Fruit fly (Drosophila melanogaster): ENCODE results near the gene gudu.

gudu gene

dm6 chr2L:7436492-7437324, 48.4 kb downstream of the gudu start (continued):
- TF ChIP-seq Rx (GFP tag; IDR thresholded peaks at IDR 0.05), result no peak
- peak; percentile 50; the same call in 1 of the 2 replicates for TF ChIP-seq ara (GFP tag; IDR thresholded peaks at IDR 0.05)
- TF ChIP-seq BtbVII (GFP tag; optimal IDR thresholded peaks at IDR 0.05), result peak; percentile 61
- peak; percentile 80 for TF ChIP-seq CG1792 (GFP tag; optimal IDR thresholded peaks at IDR 0.05)
- peak; percentile 48 for TF ChIP-seq fu2 (GFP tag; optimal IDR thresholded peaks at IDR 0.05)
- no peak; the same call in 2 of the 3 replicates for TF ChIP-seq Aef1 (GFP tag; IDR thresholded peaks at IDR 0.05)
- peak; percentile 78 for TF ChIP-seq CG8944 (GFP tag; optimal IDR thresholded peaks at IDR 0.05)
- TF ChIP-seq Stat92E (GFP tag; optimal IDR thresholded peaks at IDR 0.05), result no peak
- no peak for TF ChIP-seq Lim3 (GFP tag; IDR thresholded peaks at IDR 0.05)
- peak; percentile 67 for TF ChIP-seq CG10366 (GFP tag; IDR thresholded peaks at IDR 0.05)
- no peak for TF ChIP-seq CG16815 (GFP tag; optimal IDR thresholded peaks at IDR 0.05)
- peak; percentile 30 for TF ChIP-seq CG18476 (GFP tag; optimal IDR thresholded peaks at IDR 0.05)
- peak; percentile 68 for TF ChIP-seq CG5953 (GFP tag; IDR thresholded peaks at IDR 0.05)
- no peak for TF ChIP-seq sna (GFP tag; IDR thresholded peaks at IDR 0.05; ENCODE audit: partially characterized antibody)
- TF ChIP-seq ERR (GFP tag; optimal IDR thresholded peaks at IDR 0.05), result peak; percentile 70
- peak; percentile 50 for TF ChIP-seq ash1 (GFP tag; optimal IDR thresholded peaks at IDR 0.05)
- no peak for TF ChIP-seq dmrt11E (tag; optimal IDR thresholded peaks at IDR 0.05)
- TF ChIP-seq Atf-2 (GFP tag; optimal IDR thresholded peaks at IDR 0.05), result peak; percentile 63
- peak; percentile 67 for TF ChIP-seq CG2875 (GFP tag; optimal IDR thresholded peaks at IDR 0.05)
- peak; percentile 21 for TF ChIP-seq NC2β (GFP tag; optimal IDR thresholded peaks at IDR 0.05)
- TF ChIP-seq CG16813 (GFP tag; IDR thresholded peaks at IDR 0.05; ENCODE audit: partially characterized antibody), result no peak
- TF ChIP-seq CG13775 (GFP tag; optimal IDR thresholded peaks at IDR 0.05), result peak; percentile 44
- TF ChIP-seq pan (optimal IDR thresholded peaks at IDR 0.05), result no peak
- peak in 1 of 2 experiments; percentile 73 for TF ChIP-seq pan (GFP tag; optimal IDR thresholded peaks at IDR 0.05 in 1 of 2, IDR thresholded peaks at IDR 0.05 in 1 of 2)
- TF ChIP-seq dmrt99B (tag; optimal IDR thresholded peaks at IDR 0.05), result peak; percentile 59
- TF ChIP-seq gce (GFP tag; IDR thresholded peaks at IDR 0.05), result peak; percentile 71; the same call in 2 of the 3 replicates
- no peak for TF ChIP-seq hb (GFP tag; IDR thresholded peaks at IDR 0.05; ENCODE audit: partially characterized antibody)
- TF ChIP-seq ewg (GFP tag; optimal IDR thresholded peaks at IDR 0.05), result peak; percentile 57
- TF ChIP-seq CG15269 (tag; optimal IDR thresholded peaks at IDR 0.05), result peak; percentile 68
- TF ChIP-seq seq (GFP tag; IDR thresholded peaks at IDR 0.05), result peak; percentile 84
- peak; percentile 47 for TF ChIP-seq CG12219 (GFP tag; optimal IDR thresholded peaks at IDR 0.05)
- no peak for TF ChIP-seq zf30C (GFP tag; optimal IDR thresholded peaks at IDR 0.05)
- TF ChIP-seq bbx (GFP tag; IDR thresholded peaks at IDR 0.05; ENCODE audit: partially characterized antibody), result no peak
- TF ChIP-seq CG5245 (GFP tag; optimal IDR thresholded peaks at IDR 0.05), result peak; percentile 33
- peak; percentile 42; the same call in 2 of the 3 replicates for TF ChIP-seq CG17361 (GFP tag; IDR thresholded peaks at IDR 0.05)
- peak; percentile 48 for TF ChIP-seq CG9215 (GFP tag; IDR thresholded peaks at IDR 0.05)
- TF ChIP-seq CG1832 (GFP tag; optimal IDR thresholded peaks at IDR 0.05), result no peak
- peak; percentile 70 for TF ChIP-seq zfh2 (GFP tag; optimal IDR thresholded peaks at IDR 0.05)
- peak; percentile 6 for TF ChIP-seq kah (GFP tag; optimal IDR thresholded peaks at IDR 0.05)
- TF ChIP-seq HLHmδ (GFP tag; optimal IDR thresholded peaks at IDR 0.05), result no peak
- TF ChIP-seq Hr78 (GFP tag; optimal IDR thresholded peaks at IDR 0.05), result no peak
- TF ChIP-seq dimm (GFP tag; IDR thresholded peaks at IDR 0.05), result peak; percentile 52; the same call in 1 of the 2 replicates
- TF ChIP-seq bsh (GFP tag; optimal IDR thresholded peaks at IDR 0.05), result peak in 1 of 2 experiments; percentile 59
- no peak for TF ChIP-seq az2 (GFP tag; optimal IDR thresholded peaks at IDR 0.05)
- peak; percentile 81 for TF ChIP-seq CG1024 (GFP tag; IDR thresholded peaks at IDR 0.05)
- peak; percentile 41 for TF ChIP-seq odd (GFP tag; optimal IDR thresholded peaks at IDR 0.05)
- peak; percentile 57 for TF ChIP-seq trh (GFP tag; optimal IDR thresholded peaks at IDR 0.05)
- peak; percentile 31 for TF ChIP-seq disco-r (GFP tag; optimal IDR thresholded peaks at IDR 0.05)

All from whole organism, embryonic.